Worm (Caenorhabditis elegans) whole organism, midembryonic: ENCODE results near the gene K05F1.9.

Source experiments
- T22C8.4 ChIP-seq: fragments of 200-800 bp; sonication (Bioruptor generic); IDR thresholded peaks from 2 replicates; pipeline ENCODE4 v1.3.6; 2022; ENCODE audit warnings: missing genetic modification characterization, missing compliant biosample characterization
- cog-1 ChIP-seq: sonication (generic microtip); optimal IDR thresholded peaks from 2 replicates; lab custom pipeline; 2016; ENCODE audit warnings: missing genetic modification characterization, missing compliant biosample characterization
- flt-1 ChIP-seq: fragments of 200-800 bp; sonication (Bioruptor generic); IDR thresholded peaks from 2 replicates; pipeline ENCODE4 v1.3.6; 2022; ENCODE audit warnings: missing genetic modification characterization, missing compliant biosample characterization
- klf-2 ChIP-seq: fragments of 200-800 bp; sonication (Bioruptor generic); conservative IDR thresholded peaks from 2 replicates; pipeline ENCODE4 v1.3.6; 2022; ENCODE audit warnings: missing genetic modification reagents, missing genetic modification characterization, missing compliant biosample characterization
- med-1 ChIP-seq: sonication (generic microtip); optimal IDR thresholded peaks from 2 replicates; lab custom pipeline; 2017; ENCODE audit warnings: missing genetic modification characterization, mild to moderate bottlenecking, missing compliant biosample characterization, antibody characterized with exemption, missing genetic modification reagents; ENCODE audit not compliant: insufficient read depth
- ref-1 ChIP-seq: fragments of 200-800 bp; sonication (Bioruptor generic); conservative IDR thresholded peaks from 2 replicates; pipeline ENCODE4 v1.3.6; 2022; ENCODE audit warnings: missing genetic modification reagents, missing genetic modification characterization, missing compliant biosample characterization
- tab-1 ChIP-seq: fragments of 200-800 bp; sonication (Bioruptor generic); IDR thresholded peaks from 2 replicates; pipeline ENCODE4 v1.3.6; 2022; ENCODE audit warnings: missing genetic modification characterization, missing compliant biosample characterization
- ztf-23 ChIP-seq: fragments of 200-800 bp; sonication (Bioruptor generic); IDR thresholded peaks from 2 replicates; pipeline ENCODE4 v1.3.6; 2022; ENCODE audit warnings: missing genetic modification reagents, missing genetic modification characterization, missing compliant biosample characterization
- ztf-29 ChIP-seq: fragments of 200-800 bp; sonication (Bioruptor generic); IDR thresholded peaks from 2 replicates; pipeline ENCODE4 v1.3.6; 2022; ENCODE audit warnings: missing genetic modification reagents, missing genetic modification characterization, missing compliant biosample characterization

ce11 chrII:5788815-5789214 is 12.2 kb downstream of the K05F1.9 start, which contains the start of gene K05F1.13:
- TF ChIP-seq T22C8.4 (GFP tag; lab: Robert Waterston, UW) (no peak), flt-1 (GFP tag; lab: Robert Waterston, UW) (no peak), ztf-23 (GFP tag; lab: Robert Waterston, UW) (no peak), klf-2 (GFP tag; lab: Robert Waterston, UW) (no peak), ref-1 (GFP tag; lab: Robert Waterston, UW) (no peak), cog-1 (tag; lab: Kevin White, UChicago) (no peak), tab-1 (no peak), med-1 (GFP tag; lab: Kevin White, UChicago) (no peak), ztf-29 (GFP tag; lab: Robert Waterston, UW) (no peak)
